Fruit fly (Drosophila melanogaster) Kc167 (cell line): ENCODE measurements around the gene MBD-like.

Source experiments
- Myc ChIP-seq: fragments of >200 bp; optimal IDR thresholded peaks from 2 replicates; lab custom pipeline; 2017; ENCODE audit warnings: missing external identifiers
- Sin3A ChIP-seq: fragments of >200 bp; optimal IDR thresholded peaks from 2 replicates; lab custom pipeline; 2018; ENCODE audit warnings: missing external identifiers
- h ChIP-seq: fragments of >200 bp; optimal IDR thresholded peaks from 3 replicates; lab custom pipeline; 2018; ENCODE audit warnings: missing external identifiers
- insv ChIP-seq: fragments of >200 bp; optimal IDR thresholded peaks from 3 replicates; lab custom pipeline; 2018; ENCODE audit warnings: missing external identifiers
- psq ChIP-seq: fragments of >200 bp; optimal IDR thresholded peaks from 2 replicates; lab custom pipeline; 2017; ENCODE audit warnings: missing external identifiers
- ttk ChIP-seq: sonication (Bioruptor generic); optimal IDR thresholded peaks from 2 replicates; lab custom pipeline; 2017; ENCODE audit warnings: missing external identifiers

MBD-like gene

DNA sequence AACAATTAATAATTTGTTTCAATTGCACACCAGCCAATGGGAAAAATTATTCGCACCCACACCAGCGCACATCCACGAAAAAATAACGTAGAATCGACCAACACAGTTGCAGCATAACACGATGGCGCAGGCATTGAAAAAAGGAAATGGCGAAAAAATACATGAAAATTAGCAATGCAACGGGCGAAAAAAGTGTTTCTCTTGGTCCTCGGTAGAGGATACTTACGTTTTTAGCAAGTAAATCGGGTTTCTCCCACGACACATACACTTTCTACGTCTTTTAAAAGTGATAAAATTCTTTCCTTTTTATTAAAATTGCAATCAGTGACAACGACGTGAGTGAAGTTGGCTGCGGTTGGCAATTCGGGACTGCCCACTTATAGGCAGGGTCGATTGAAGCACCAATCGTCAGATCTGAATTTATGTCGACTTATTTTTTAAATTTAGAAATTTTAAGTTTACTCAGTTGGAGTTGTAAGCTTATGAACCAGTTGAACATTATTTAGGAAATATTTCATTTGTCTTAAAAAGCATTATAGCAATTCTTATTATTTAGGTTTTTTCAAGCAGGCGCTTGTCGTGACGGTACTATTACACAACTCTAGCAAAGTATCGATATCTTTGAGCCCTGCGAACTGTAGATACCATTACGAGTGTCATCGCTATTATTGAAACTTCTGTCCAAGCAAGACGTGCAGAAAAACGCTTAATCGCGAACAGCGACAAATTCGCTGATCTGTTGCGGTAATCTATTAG is 18.0 kb downstream of the MBD-like start, which contains the start of the genes Kap-alpha3 and Son:
Kap-alpha3 (minus strand) TSS at position 352 of the 756 bp plus-strand sequence.
Son (plus strand) TSS at position 661 of the 756 bp plus-strand sequence.
- TF ChIP-seq h (lab: Kevin White, UChicago) (no peak), insv (lab: Kevin White, UChicago) (no peak), Sin3A (lab: Kevin White, UChicago) (no peak), psq (lab: Kevin White, UChicago) (no peak)

DNA sequence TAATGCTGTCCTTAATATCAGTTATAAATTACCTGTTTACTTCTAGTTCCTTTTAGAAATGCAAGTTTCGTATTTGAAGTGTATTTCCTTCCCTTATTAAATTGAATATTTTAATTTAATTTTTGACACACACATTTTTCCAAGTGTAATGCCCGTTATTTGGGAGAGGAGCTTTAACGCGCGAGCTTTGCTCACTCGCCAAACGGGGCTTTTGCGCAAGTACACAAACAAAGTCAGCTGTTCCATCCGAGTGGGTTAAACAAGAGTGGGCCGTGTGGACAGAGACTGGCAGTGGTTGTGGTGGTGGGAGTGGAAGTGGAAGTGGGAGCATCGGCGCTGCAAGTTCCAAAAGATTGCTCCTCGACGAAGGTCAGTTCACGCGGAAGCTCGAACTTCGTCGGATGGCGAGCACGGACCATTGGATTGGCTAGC is 21.5 kb downstream of the MBD-like start, which contains the start of gene CG8301:
CG8301 (plus strand) TSS at position 218 of the 432 bp plus-strand sequence.
- TF ChIP-seq h (lab: Kevin White, UChicago) = no peak
- TF ChIP-seq Myc (lab: Kevin White, UChicago) = no peak
- TF ChIP-seq insv (lab: Kevin White, UChicago) = no peak
- no peak for TF ChIP-seq Sin3A (lab: Kevin White, UChicago)

DNA sequence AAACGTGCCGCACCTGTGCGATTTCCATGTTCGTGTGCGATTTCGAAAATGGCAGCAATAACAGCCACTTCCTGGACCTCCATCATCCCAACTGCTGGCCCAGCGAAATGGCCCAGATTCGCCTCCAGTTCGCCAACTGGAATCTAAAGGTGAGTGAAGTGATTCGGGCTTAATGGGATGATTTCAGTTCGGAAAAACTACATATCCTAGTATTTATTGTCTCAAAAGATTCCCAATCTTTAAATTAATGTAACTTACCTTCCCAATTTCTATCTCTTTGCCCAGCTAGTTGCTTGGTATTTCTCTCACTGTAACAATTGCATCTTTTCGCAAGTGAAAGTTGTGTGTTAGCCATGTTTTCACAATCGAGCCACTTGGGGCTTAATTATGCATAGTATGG is 22.4 kb downstream of the MBD-like start:
- TF ChIP-seq h (lab: Kevin White, UChicago) (no peak), Myc (lab: Kevin White, UChicago) (no peak), ttk (lab: Kevin White, UChicago) (no peak), psq (lab: Kevin White, UChicago) (no peak), insv (lab: Kevin White, UChicago) (no peak), Sin3A (lab: Kevin White, UChicago) (no peak)

DNA sequence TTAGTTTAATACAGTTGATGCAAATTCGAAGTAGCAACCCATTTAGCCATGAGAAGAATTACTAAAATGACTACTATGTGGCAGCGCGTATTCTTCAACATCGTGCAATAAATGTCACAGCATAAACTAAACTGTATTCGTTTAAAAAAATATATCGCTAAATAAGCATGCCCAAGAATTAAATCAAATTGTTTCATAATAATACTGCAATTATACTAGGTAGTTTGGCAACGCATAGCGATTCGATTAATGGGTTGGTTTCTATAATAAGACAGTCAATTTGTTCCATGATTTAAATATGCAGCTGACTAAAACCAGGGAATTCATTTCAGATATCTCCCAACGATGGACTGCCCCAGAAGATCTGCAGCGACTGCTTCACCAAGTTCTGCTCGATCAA is 23.6 kb downstream of the MBD-like start, which contains the start of gene CG33654:
CG33654 (minus strand) TSS at position 101 of the 400 bp plus-strand sequence.
- TF ChIP-seq ttk (lab: Kevin White, UChicago) (no peak), Sin3A (lab: Kevin White, UChicago) (no peak), psq (lab: Kevin White, UChicago) (no peak), Myc (lab: Kevin White, UChicago) (no peak), insv (lab: Kevin White, UChicago) (no peak), h (lab: Kevin White, UChicago) (no peak)

DNA sequence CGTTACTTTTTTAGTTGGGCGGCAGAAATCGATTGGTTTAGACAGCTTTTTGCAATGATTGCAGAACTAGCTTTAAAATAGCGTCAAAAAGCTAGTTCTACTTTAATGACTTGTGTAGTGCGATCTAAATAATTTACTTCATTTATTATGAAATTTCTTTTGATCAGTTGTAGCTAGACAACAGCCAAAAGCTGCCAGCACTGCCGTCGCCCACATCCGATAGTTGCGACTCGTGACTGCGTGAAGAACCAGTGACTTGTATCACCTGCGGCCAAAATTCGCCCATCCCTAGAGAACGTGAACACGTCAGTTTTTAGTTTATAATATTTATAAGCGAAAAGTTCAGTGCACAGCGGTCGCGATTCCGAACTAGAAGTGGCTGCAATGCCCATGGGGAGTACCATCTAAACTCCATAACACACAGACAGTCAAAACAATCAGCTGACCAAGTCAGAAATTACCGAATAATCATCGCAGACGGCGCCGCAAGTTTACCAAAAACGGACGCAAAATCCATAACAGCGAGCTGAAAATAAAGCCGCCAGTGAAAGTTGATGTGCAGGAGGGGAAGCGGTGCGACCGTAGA is 27.2 kb downstream of the MBD-like start, which contains the start of gene P58IPK:
P58IPK (plus strand) TSS at position 280 of the 586 bp plus-strand sequence.
- no peak for TF ChIP-seq h (lab: Kevin White, UChicago)
- TF ChIP-seq Myc (lab: Kevin White, UChicago) = no peak
- TF ChIP-seq Sin3A (lab: Kevin White, UChicago) = no peak
- no peak for TF ChIP-seq insv (lab: Kevin White, UChicago)
- no peak for TF ChIP-seq psq (lab: Kevin White, UChicago)
- no peak for TF ChIP-seq ttk (lab: Kevin White, UChicago)

DNA sequence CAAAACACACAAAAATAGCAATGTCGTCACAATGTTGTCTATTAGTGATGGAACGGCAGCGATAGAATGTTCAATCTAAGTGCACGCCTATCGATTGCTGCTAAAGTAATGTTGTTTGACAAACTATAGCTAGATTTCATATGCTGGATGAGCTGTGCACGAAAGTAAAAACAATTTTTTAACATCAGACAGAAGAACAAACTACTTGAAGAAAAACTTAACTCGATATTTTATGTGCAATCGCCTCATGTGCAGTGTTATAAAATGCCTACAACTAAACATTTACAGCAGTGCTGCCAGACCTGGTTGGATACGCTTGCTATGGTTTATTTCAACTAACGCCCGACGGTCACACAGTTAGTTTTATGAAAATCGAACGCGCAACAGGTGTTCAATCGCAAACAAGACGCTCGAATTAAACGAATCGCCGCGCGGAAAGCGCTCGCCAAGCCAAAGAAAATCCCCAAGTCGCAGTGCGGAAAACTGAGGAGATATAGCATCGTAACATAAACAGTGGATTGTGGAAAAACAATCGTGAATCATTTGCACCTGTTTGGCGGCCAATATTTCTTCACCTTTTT is 31.5 kb downstream of the MBD-like start, which contains the start of the genes bocks and CG8312:
bocks (minus strand) TSS at position 51 of the 581 bp plus-strand sequence.
CG8312 (plus strand) TSS at position 358 of the 581 bp plus-strand sequence.
- no peak for TF ChIP-seq Sin3A (lab: Kevin White, UChicago)
- no peak for TF ChIP-seq insv (lab: Kevin White, UChicago)
- TF ChIP-seq h (lab: Kevin White, UChicago) = no peak
- TF ChIP-seq psq (lab: Kevin White, UChicago) = no peak
- no peak for TF ChIP-seq Myc (lab: Kevin White, UChicago)
- TF ChIP-seq ttk (lab: Kevin White, UChicago) = no peak

DNA sequence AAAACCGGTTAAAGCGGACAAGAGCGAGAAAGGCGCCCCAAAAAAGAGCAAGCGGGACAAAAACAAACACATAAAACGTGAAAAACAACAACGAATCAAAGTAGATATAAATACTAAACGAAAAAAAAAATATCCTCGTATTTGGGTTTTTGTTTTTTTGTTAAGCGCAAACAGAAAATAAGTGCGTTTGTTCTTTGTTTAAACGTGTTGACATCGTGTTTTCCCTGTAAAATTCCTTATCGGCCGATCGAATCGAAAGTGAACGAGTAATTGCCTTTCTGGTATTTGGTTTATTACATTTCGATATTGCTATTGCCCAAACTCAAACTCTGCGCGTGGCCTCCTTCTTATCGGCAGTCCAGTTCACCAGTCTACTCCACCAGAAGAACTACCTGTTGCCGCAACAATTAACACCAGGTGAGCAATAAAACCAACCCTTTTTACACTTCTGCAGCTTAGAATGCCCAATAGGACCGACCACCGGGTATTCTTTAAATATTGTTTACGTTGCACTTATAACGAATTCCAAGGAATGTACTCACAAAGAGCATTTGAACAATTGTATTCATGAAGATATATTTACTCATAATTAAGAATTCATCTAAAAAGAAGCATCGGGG is 32.3 kb downstream of the MBD-like start:
- TF ChIP-seq psq (lab: Kevin White, UChicago) = no peak

DNA sequence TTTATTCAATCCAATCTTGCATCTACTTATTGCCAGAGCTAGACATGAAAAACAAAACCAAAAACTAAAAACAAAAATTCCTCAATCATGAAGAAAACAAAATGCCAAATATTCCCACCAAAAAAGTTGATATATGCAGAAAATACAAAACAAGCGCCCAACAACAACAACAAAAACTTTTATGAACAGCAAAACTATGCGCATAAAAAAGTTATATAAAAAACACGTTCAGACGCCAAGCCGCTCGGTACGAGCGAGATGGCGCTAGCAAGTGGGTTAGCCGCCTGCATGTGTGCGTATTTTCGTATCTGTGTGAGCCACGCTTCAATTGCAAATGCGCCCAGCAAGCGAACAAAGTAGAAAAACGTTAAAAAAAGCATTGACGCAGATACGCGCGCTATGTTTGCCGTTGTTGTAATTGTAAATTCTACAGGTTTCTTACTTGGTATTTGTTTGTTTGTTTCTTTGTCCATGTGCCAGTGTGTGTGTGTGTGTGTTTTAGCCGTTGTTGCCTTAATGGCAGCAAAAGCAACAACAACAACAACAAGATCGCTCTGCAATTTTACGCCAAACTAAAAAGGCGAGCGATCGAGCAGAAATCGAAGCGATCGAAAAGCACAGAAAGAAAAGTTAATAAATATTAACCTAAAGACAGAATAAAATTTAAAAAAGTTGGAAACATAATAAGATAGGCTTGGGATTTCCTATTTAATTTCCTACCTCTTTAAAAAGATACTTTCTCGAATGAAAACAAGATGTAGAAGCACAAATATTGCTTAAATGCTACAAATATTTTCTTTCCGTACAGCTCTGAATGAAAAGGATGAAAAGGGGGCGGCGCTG is 34.1 kb downstream of the MBD-like start:
- TF ChIP-seq ttk (lab: Kevin White, UChicago) (no peak), h (lab: Kevin White, UChicago) (no peak), Myc (lab: Kevin White, UChicago) (no peak), Sin3A (lab: Kevin White, UChicago) (no peak), insv (lab: Kevin White, UChicago) (no peak), psq (lab: Kevin White, UChicago) (no peak)

DNA sequence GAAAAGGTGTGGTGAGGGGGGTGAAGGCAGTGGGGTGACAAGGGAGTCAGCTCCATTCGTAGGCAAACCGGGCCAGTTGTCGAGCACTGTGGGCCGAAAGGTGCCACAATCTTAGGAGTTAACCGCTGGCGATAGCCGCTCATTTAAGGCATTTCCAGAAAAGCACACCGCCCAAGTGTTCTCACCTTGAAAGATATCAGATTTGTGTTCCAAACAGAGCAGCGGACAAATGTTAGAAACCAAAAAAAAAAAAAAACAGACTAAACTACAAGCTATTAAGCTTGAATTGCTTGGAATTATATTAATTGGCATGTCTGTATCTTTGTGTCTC is 34.7 kb downstream of the MBD-like start:
- TF ChIP-seq h (lab: Kevin White, UChicago) (no peak), Myc (lab: Kevin White, UChicago) (no peak), ttk (lab: Kevin White, UChicago) (no peak), psq (lab: Kevin White, UChicago) (no peak), Sin3A (lab: Kevin White, UChicago) (no peak), insv (lab: Kevin White, UChicago) (no peak)

DNA sequence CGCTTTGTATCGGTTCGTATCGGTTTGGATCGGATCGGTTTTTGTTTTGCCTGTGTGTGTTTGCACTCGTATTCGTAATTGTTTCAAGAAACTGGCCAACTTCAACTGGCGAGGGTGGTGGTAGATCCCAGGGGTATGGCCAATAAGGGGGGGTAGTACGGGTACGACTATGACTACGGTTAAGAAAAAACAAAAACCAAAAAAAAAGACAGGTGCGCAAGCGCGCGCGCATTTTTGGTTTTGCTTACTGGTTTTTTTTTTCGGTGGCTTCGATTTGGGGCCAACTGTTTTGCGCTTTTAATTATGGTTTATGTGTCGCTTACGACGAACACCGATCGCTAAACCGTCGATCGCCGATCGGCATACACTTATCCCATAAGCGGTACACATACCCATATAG is 35.3 kb downstream of the MBD-like start:
- TF ChIP-seq h (lab: Kevin White, UChicago) (no peak), Myc (lab: Kevin White, UChicago) (no peak)
